Worm (Caenorhabditis elegans) whole organism, mixed stage, embryonic: ENCODE data around the gene T07D3.4.

Experiments used
- ceh-43 ChIP-seq: fragments of 200-800 bp; sonication (Bioruptor generic); optimal IDR thresholded peaks from 2 replicates; lab custom pipeline; 2018; ENCODE audit warnings: mild to moderate bottlenecking, missing genetic modification characterization, moderate library complexity, missing compliant biosample characterization
- nhr-28 ChIP-seq: fragments of 150-350 bp; optimal IDR thresholded peaks from 2 replicates; lab custom pipeline; 2014; ENCODE audit warnings: missing biosample characterization, missing genetic modification characterization
- pha-4 ChIP-seq: fragments of 150-350 bp; optimal IDR thresholded peaks from 2 replicates; lab custom pipeline; 2018; ENCODE audit warnings: missing biosample characterization, missing genetic modification reagents, missing genetic modification characterization
- snpc-4 ChIP-seq: fragments of 150-350 bp; optimal IDR thresholded peaks from 2 replicates; lab custom pipeline; 2014; ENCODE audit warnings: missing biosample characterization, missing genetic modification characterization
- unc-62 ChIP-seq: fragments of 150-350 bp; optimal IDR thresholded peaks from 2 replicates; lab custom pipeline; 2014; ENCODE audit warnings: missing biosample characterization, missing genetic modification reagents, missing genetic modification characterization

ce11 chrII:932718-933117 lies 44.6 kb downstream of the T07D3.4 start, which contains the start of gene acs-15:
- TF ChIP-seq snpc-4 = no peak
- no peak for TF ChIP-seq unc-62 (GFP tag; lab: Kevin White, UChicago)
- no peak for TF ChIP-seq pha-4 (tag; lab: Kevin White, UChicago)
- no peak for TF ChIP-seq nhr-28 (tag; lab: Kevin White, UChicago)
- TF ChIP-seq ceh-43 (GFP tag; lab: Kevin White, UChicago) = no peak
